Fruit fly (Drosophila melanogaster) whole organism, embryonic: Measurements from ENCODE around the gene Est-Q.

Source experiments
- CG14441 ChIP-seq: fragments of 200-800 bp; sonication (Bioruptor generic); IDR thresholded peaks from 2 replicates; pipeline ENCODE4 v1.3.6; 2022; ENCODE audit warnings: missing biosample characterization, missing genetic modification characterization
- CG18262 ChIP-seq: fragments of 200-800 bp; optimal IDR thresholded peaks from 3 replicates; lab custom pipeline; 2019; ENCODE audit warnings: missing biosample characterization, mild to moderate bottlenecking, missing genetic modification characterization, moderate library complexity
- CG4424 ChIP-seq: fragments of 200-800 bp; sonication (Bioruptor generic); optimal IDR thresholded peaks from 3 replicates; lab custom pipeline; 2016; ENCODE audit warnings: missing biosample characterization, missing genetic modification characterization
- CG4707 ChIP-seq: fragments of 200-800 bp; sonication (Bioruptor generic); optimal IDR thresholded peaks from 2 replicates; lab custom pipeline; 2018; ENCODE audit warnings: missing biosample characterization, mild to moderate bottlenecking, missing genetic modification characterization, moderate library complexity
- CG8359 ChIP-seq: fragments of 200-800 bp; sonication (Bioruptor generic); optimal IDR thresholded peaks from 2 replicates; lab custom pipeline; 2017; ENCODE audit warnings: missing biosample characterization, mild to moderate bottlenecking, missing genetic modification characterization, borderline replicate concordance
- TFAM ChIP-seq: fragments of 200-800 bp; sonication (Bioruptor generic); optimal IDR thresholded peaks from 2 replicates; lab custom pipeline; 2017; ENCODE audit warnings: missing biosample characterization, missing genetic modification characterization, inconsistent platforms
- btn ChIP-seq: fragments of 200-800 bp; sonication (Bioruptor generic); optimal IDR thresholded peaks from 2 replicates; lab custom pipeline; 2016; ENCODE audit warnings: missing biosample characterization, missing genetic modification characterization
- unpg ChIP-seq: fragments of 200-800 bp; sonication (Bioruptor generic); optimal IDR thresholded peaks from 3 replicates; lab custom pipeline; 2018; ENCODE audit warnings: missing biosample characterization, mild to moderate bottlenecking, missing genetic modification characterization, moderate library complexity

DNA sequence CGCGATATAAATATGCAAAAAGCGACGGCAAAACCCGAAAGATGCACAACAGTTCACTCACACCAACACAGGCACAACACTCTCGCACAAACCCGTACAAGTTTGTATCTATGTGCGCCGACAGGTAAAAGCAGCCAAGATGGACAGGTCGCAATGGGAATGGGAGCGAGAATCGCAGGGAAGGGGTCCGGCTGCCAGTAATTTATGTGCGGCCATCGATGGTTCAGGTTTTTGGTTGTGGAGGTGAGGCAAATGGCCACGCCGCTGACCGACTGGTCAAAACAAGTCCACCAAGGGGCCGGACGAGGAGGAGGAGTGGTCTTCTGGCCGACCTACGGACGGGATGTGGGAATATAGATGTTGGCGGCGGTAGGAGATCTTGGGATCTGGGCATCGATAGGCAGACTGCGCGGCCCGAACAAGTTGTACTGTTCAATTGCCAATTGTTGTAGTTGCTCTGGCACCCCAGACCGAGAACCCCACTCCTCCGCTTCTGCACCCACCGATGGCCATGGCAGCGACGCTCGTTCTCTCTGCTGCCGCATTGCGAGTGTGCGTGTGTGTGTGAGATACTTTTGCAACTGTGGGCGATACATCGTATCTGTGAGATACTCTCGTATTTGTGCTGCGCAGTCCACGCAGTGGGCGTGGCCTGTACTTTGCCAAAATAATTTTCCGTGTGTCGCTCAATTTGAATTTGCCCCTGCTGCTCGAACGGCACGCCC, 40.9 kb upstream of the Est-Q start:
- TF ChIP-seq TFAM (GFP tag; lab: Kevin White, UChicago) (no peak), btn (no peak), CG18262 (tag; lab: Kevin White, UChicago) (no peak), CG4707 (GFP tag; lab: Kevin White, UChicago) (no peak), CG8359 (no peak), unpg (GFP tag; lab: Kevin White, UChicago) (no peak), CG14441 (GFP tag; lab: Robert Waterston, UW) (no peak), CG4424 (GFP tag; lab: Kevin White, UChicago) (no peak)
